Fruit fly (Drosophila melanogaster) whole organism, embryonic: Measurements from ENCODE around the gene CG43248.

Experiments
- CG10543 ChIP-seq: fragments of 200-800 bp; sonication (Bioruptor generic); optimal IDR thresholded peaks from 3 replicates; lab custom pipeline; 2017; ENCODE audit warnings: missing biosample characterization, mild to moderate bottlenecking, missing genetic modification characterization, moderate library complexity
- CG11560 ChIP-seq: fragments of 200-800 bp; sonication (Bioruptor generic); IDR thresholded peaks from 3 replicates; pipeline ENCODE4 v1.3.6; 2022; ENCODE audit warnings: missing biosample characterization, missing genetic modification characterization
- CG14860 ChIP-seq: fragments of 200-800 bp; sonication (Bioruptor generic); IDR thresholded peaks from 3 replicates; pipeline ENCODE4 v1.3.6; 2022; ENCODE audit warnings: missing biosample characterization, missing genetic modification characterization; ENCODE audit not compliant: partially characterized antibody
- CG17361 ChIP-seq: fragments of 200-800 bp; sonication (Bioruptor generic); IDR thresholded peaks from 3 replicates; pipeline ENCODE4 v1.3.6; 2022; ENCODE audit warnings: missing biosample characterization, missing genetic modification characterization
- CG17829 ChIP-seq: fragments of 200-800 bp; optimal IDR thresholded peaks from 2 replicates; lab custom pipeline; 2019; ENCODE audit warnings: missing biosample characterization, mild to moderate bottlenecking, missing genetic modification characterization, moderate library complexity
- CG18599 ChIP-seq: fragments of 200-800 bp; sonication (Bioruptor generic); optimal IDR thresholded peaks from 3 replicates; lab custom pipeline; 2017; ENCODE audit warnings: missing biosample characterization, missing genetic modification characterization, mild to moderate bottlenecking, moderate library complexity, missing genetic modification reagents
- CG2678 ChIP-seq: fragments of 200-800 bp; sonication (Bioruptor generic); optimal IDR thresholded peaks from 3 replicates; lab custom pipeline; 2019; ENCODE audit warnings: missing biosample characterization, mild to moderate bottlenecking, missing genetic modification characterization, moderate library complexity
- CG31224 ChIP-seq: fragments of 200-800 bp; sonication (Bioruptor generic); IDR thresholded peaks from 2 replicates; pipeline ENCODE4 v1.3.6; 2022; ENCODE audit warnings: missing biosample characterization, missing genetic modification characterization
- CG31365 ChIP-seq: fragments of 200-800 bp; sonication (Bioruptor generic); optimal IDR thresholded peaks from 2 replicates; lab custom pipeline; 2018; ENCODE audit warnings: missing biosample characterization, mild to moderate bottlenecking, missing genetic modification characterization
- CG31441 ChIP-seq: fragments of 200-800 bp; sonication (Bioruptor generic); IDR thresholded peaks from 2 replicates; pipeline ENCODE4 v1.3.6; 2022; ENCODE audit warnings: missing biosample characterization, missing genetic modification characterization
- CG34376 ChIP-seq: fragments of 200-800 bp; sonication (Bioruptor generic); optimal IDR thresholded peaks from 2 replicates; lab custom pipeline; 2018; ENCODE audit warnings: missing biosample characterization, mild to moderate bottlenecking, missing genetic modification characterization
- CG43689 ChIP-seq: fragments of 200-800 bp; sonication (Bioruptor generic); IDR thresholded peaks from 2 replicates; pipeline ENCODE4 v1.3.6; 2022; ENCODE audit warnings: missing biosample characterization, missing genetic modification characterization
- CG4617 ChIP-seq: fragments of 200-800 bp; sonication (Bioruptor generic); optimal IDR thresholded peaks from 3 replicates; lab custom pipeline; 2016; ENCODE audit warnings: missing biosample characterization, missing genetic modification characterization, borderline replicate concordance
- CG4854 ChIP-seq: fragments of 200-800 bp; sonication (Bioruptor generic); optimal IDR thresholded peaks from 2 replicates; lab custom pipeline; 2016; ENCODE audit warnings: missing biosample characterization, missing genetic modification characterization, inconsistent platforms
- CG6765 ChIP-seq: fragments of 200-800 bp; sonication (Bioruptor generic); optimal IDR thresholded peaks from 3 replicates; lab custom pipeline; 2017; ENCODE audit warnings: missing biosample characterization, mild to moderate bottlenecking, missing genetic modification characterization
- CG7271 ChIP-seq: fragments of 200-800 bp; sonication (Bioruptor generic); optimal IDR thresholded peaks from 2 replicates; lab custom pipeline; 2018; ENCODE audit warnings: missing biosample characterization, mild to moderate bottlenecking, missing genetic modification characterization, moderate library complexity
- CG7839 ChIP-seq: fragments of 200-800 bp; sonication (Bioruptor generic); optimal IDR thresholded peaks from 3 replicates; lab custom pipeline; 2018; ENCODE audit warnings: missing biosample characterization, mild to moderate bottlenecking, missing genetic modification characterization, moderate library complexity
- CG8359 ChIP-seq: fragments of 200-800 bp; sonication (Bioruptor generic); optimal IDR thresholded peaks from 2 replicates; lab custom pipeline; 2017; ENCODE audit warnings: missing biosample characterization, mild to moderate bottlenecking, missing genetic modification characterization, borderline replicate concordance
- CHES-1-like ChIP-seq: fragments of 200-800 bp; sonication (Bioruptor generic); optimal IDR thresholded peaks from 2 replicates; lab custom pipeline; 2016; ENCODE audit warnings: missing biosample characterization, missing genetic modification characterization
- Doc3 ChIP-seq: fragments of 200-800 bp; sonication (Bioruptor generic); IDR thresholded peaks from 3 replicates; pipeline ENCODE4 v1.3.6; 2022; ENCODE audit warnings: missing biosample characterization, missing genetic modification characterization; ENCODE audit not compliant: partially characterized antibody
- Fer3 ChIP-seq: fragments of 200-800 bp; sonication (Bioruptor generic); optimal IDR thresholded peaks from 2 replicates; lab custom pipeline; 2018; ENCODE audit warnings: missing biosample characterization, mild to moderate bottlenecking, missing genetic modification characterization, moderate library complexity
- Jarid2 ChIP-seq: fragments of 200-800 bp; sonication (Bioruptor generic); optimal IDR thresholded peaks from 3 replicates; lab custom pipeline; 2017; ENCODE audit warnings: mild to moderate bottlenecking, missing biosample characterization, missing genetic modification reagents, missing genetic modification characterization
- Myb ChIP-seq: fragments of 200-800 bp; sonication (Bioruptor generic); optimal IDR thresholded peaks from 2 replicates; lab custom pipeline; 2016; ENCODE audit warnings: missing biosample characterization, missing genetic modification characterization
- Oli ChIP-seq: fragments of 200-800 bp; sonication (Bioruptor generic); optimal IDR thresholded peaks from 2 replicates; lab custom pipeline; 2018; ENCODE audit warnings: missing biosample characterization, mild to moderate bottlenecking, missing genetic modification characterization, moderate library complexity
- Pdp1 ChIP-seq, 2 experiments: fragments of 200-800 bp; sonication (Bioruptor generic); optimal IDR thresholded peaks; 3 replicates each; lab custom pipeline; 2016; ENCODE audit warnings: missing biosample characterization in 2 of 2, missing genetic modification characterization in 2 of 2, mild to moderate bottlenecking in 1 of 2, moderate library complexity in 1 of 2
- Sox102F ChIP-seq: fragments of 200-800 bp; sonication (Bioruptor generic); optimal IDR thresholded peaks from 2 replicates; lab custom pipeline; 2018; ENCODE audit warnings: missing biosample characterization, mild to moderate bottlenecking, missing genetic modification characterization, moderate library complexity
- Tbp ChIP-seq: fragments of >200 bp; optimal IDR thresholded peaks from 2 replicates; lab custom pipeline; 2018; ENCODE audit warnings: missing biosample characterization, missing genetic modification characterization
- YL-1 ChIP-seq: fragments of 200-800 bp; sonication (Bioruptor generic); optimal IDR thresholded peaks from 3 replicates; lab custom pipeline; 2017; ENCODE audit warnings: missing biosample characterization, mild to moderate bottlenecking, missing genetic modification characterization
- ab ChIP-seq: fragments of 200-800 bp; sonication (Bioruptor generic); optimal IDR thresholded peaks from 2 replicates; lab custom pipeline; 2016; ENCODE audit warnings: missing biosample characterization, missing genetic modification characterization
- bsh ChIP-seq, 2 experiments: fragments of 200-800 bp; sonication (Bioruptor generic); optimal IDR thresholded peaks; 2 replicates each; lab custom pipeline; 2017 to 2018; ENCODE audit warnings: mild to moderate bottlenecking in 2 of 2, missing biosample characterization in 2 of 2, missing genetic modification characterization in 2 of 2, moderate library complexity in 1 of 2
- caup ChIP-seq: fragments of 200-800 bp; sonication (Bioruptor generic); optimal IDR thresholded peaks from 3 replicates; lab custom pipeline; 2017; ENCODE audit warnings: missing biosample characterization, mild to moderate bottlenecking, missing genetic modification characterization, moderate library complexity; ENCODE audit not compliant: severe bottlenecking
- ci ChIP-seq: fragments of 200-800 bp; sonication (Bioruptor generic); IDR thresholded peaks from 3 replicates; pipeline ENCODE4 v1.3.6; 2022; ENCODE audit warnings: missing biosample characterization, missing genetic modification characterization
- h ChIP-seq: fragments of >200 bp; optimal IDR thresholded peaks from 2 replicates; lab custom pipeline; 2017
- jigr1 ChIP-seq: fragments of 200-800 bp; sonication (Bioruptor generic); IDR thresholded peaks from 3 replicates; pipeline ENCODE4 v1.3.6; 2022; ENCODE audit warnings: missing biosample characterization, missing genetic modification characterization
- nau ChIP-seq: fragments of 200-800 bp; sonication (Bioruptor generic); optimal IDR thresholded peaks from 3 replicates; lab custom pipeline; 2017; ENCODE audit warnings: missing biosample characterization, mild to moderate bottlenecking, missing genetic modification characterization, missing genetic modification reagents
- prd ChIP-seq, 3 experiments: fragments of >200 bp in 2 of 3; fragments of 200-800 bp in 1 of 3; sonication (Bioruptor generic) in 1 of 3; optimal IDR thresholded peaks in 2 of 3; IDR thresholded peaks in 1 of 3; 2 replicates in 2 of 3; 3 replicates in 1 of 3; pipeline versions ENCODE4 v1.3.6 to Lab custom; 2017 to 2022; ENCODE audit warnings: missing biosample characterization in 1 of 3, missing genetic modification characterization in 1 of 3
- ro ChIP-seq: fragments of 200-800 bp; sonication (Bioruptor generic); IDR thresholded peaks from 2 replicates; pipeline ENCODE4 v1.3.6; 2022; ENCODE audit warnings: missing biosample characterization, missing genetic modification characterization
- row ChIP-seq: fragments of 200-800 bp; sonication (Bioruptor generic); IDR thresholded peaks from 3 replicates; pipeline ENCODE4 v1.3.6; 2022; ENCODE audit warnings: missing biosample characterization, missing genetic modification characterization
- sc ChIP-seq, 3 experiments: fragments of >200 bp in 2 of 3; fragments of 200-800 bp in 1 of 3; sonication (Bioruptor generic) in 1 of 3; optimal IDR thresholded peaks; 2 replicates in 2 of 3; 3 replicates in 1 of 3; lab custom pipeline; 2017; ENCODE audit warnings: mild to moderate bottlenecking in 1 of 3, missing biosample characterization in 1 of 3, missing genetic modification characterization in 1 of 3, missing genetic modification reagents in 1 of 3
- schlank ChIP-seq: fragments of 200-800 bp; sonication (Bioruptor generic); optimal IDR thresholded peaks from 2 replicates; lab custom pipeline; 2018; ENCODE audit warnings: missing biosample characterization, mild to moderate bottlenecking, missing genetic modification characterization
- scrt ChIP-seq: fragments of 200-800 bp; sonication (Bioruptor generic); optimal IDR thresholded peaks from 2 replicates; lab custom pipeline; 2018; ENCODE audit warnings: missing biosample characterization, mild to moderate bottlenecking, missing genetic modification characterization, moderate library complexity
- seq ChIP-seq: fragments of 200-800 bp; sonication (Bioruptor generic); IDR thresholded peaks from 2 replicates; pipeline ENCODE4 v1.3.6; 2022; ENCODE audit warnings: missing biosample characterization, missing genetic modification characterization
- sima ChIP-seq: fragments of 200-800 bp; sonication (Bioruptor generic); optimal IDR thresholded peaks from 2 replicates; lab custom pipeline; 2016; ENCODE audit warnings: missing biosample characterization, missing genetic modification characterization
- so ChIP-seq: fragments of 200-800 bp; sonication (Bioruptor generic); IDR thresholded peaks from 3 replicates; pipeline ENCODE4 v1.3.6; 2022; ENCODE audit warnings: missing biosample characterization, missing genetic modification characterization
- sob ChIP-seq: fragments of 200-800 bp; sonication (Bioruptor generic); IDR thresholded peaks from 2 replicates; pipeline ENCODE4 v1.3.6; 2022; ENCODE audit warnings: missing biosample characterization, missing genetic modification characterization
- stc ChIP-seq: fragments of 200-800 bp; sonication (Bioruptor generic); IDR thresholded peaks from 2 replicates; pipeline ENCODE4 v1.3.6; 2022; ENCODE audit warnings: missing biosample characterization, missing genetic modification characterization
- tna ChIP-seq: fragments of 200-800 bp; sonication (Bioruptor generic); IDR thresholded peaks from 2 replicates; pipeline ENCODE4 v1.3.6; 2022; ENCODE audit warnings: missing biosample characterization, missing genetic modification characterization; ENCODE audit not compliant: partially characterized antibody
- tx ChIP-seq: fragments of 200-800 bp; sonication (Bioruptor generic); optimal IDR thresholded peaks from 2 replicates; lab custom pipeline; 2016; ENCODE audit warnings: missing biosample characterization, missing genetic modification characterization

The CG43248 gene

dm6 chr3L:15566484-15566955 is 35.2 kb upstream of the CG43248 start (continued):
- TF ChIP-seq CG7839 (tag; lab: Kevin White, UChicago), result no peak
- TF ChIP-seq CHES-1-like (GFP tag; lab: Kevin White, UChicago), result peak; percentile 87
- TF ChIP-seq CG10543 (GFP tag; lab: Kevin White, UChicago), result peak; percentile 98
- no peak for TF ChIP-seq Sox102F
- peak; percentile 19 for TF ChIP-seq YL-1
- TF ChIP-seq row, result no peak
- no peak for TF ChIP-seq jigr1 (GFP tag; lab: Robert Waterston, UW)
- no peak for TF ChIP-seq CG14860 (GFP tag; lab: Robert Waterston, UW)
- TF ChIP-seq CG18599 (GFP tag; lab: Kevin White, UChicago), result peak; percentile 75
- TF ChIP-seq CG4854 (GFP tag; lab: Kevin White, UChicago), result peak; percentile 63
- TF ChIP-seq CG11560 (tag; lab: Robert Waterston, UW), result no peak
- peak; percentile 21 for TF ChIP-seq CG17829 (tag; lab: Kevin White, UChicago)
- TF ChIP-seq ab, result peak; percentile 8
- TF ChIP-seq CG31224 (GFP tag; lab: Robert Waterston, UW), result no peak
- TF ChIP-seq CG2678 (tag; lab: Kevin White, UChicago), result no peak
- TF ChIP-seq Fer3 (tag; lab: Kevin White, UChicago), result peak; percentile 73
- TF ChIP-seq Doc3 (GFP tag; lab: Robert Waterston, UW), result no peak
- TF ChIP-seq sima (GFP tag; lab: Kevin White, UChicago), result no peak
- TF ChIP-seq tx (GFP tag; lab: Kevin White, UChicago), result no peak
- peak; percentile 91 for TF ChIP-seq caup (GFP tag; lab: Kevin White, UChicago)
- peak in 1 of 2 experiments; percentile 8 for TF ChIP-seq Pdp1 (GFP tag; optimal IDR thresholded peaks at IDR 0.05; lab: Kevin White, UChicago)
- TF ChIP-seq CG34376 (GFP tag; lab: Kevin White, UChicago), result peak; percentile 86
- 0 out of 2 replicates have a peak, but pooled peaks have one; percentile 17 for TF ChIP-seq stc
- no peak for TF ChIP-seq CG31441 (GFP tag; lab: Robert Waterston, UW)
- no peak for TF ChIP-seq Tbp (GFP tag; lab: Kevin White, UChicago)
- TF ChIP-seq CG17361 (GFP tag; lab: Robert Waterston, UW), result no peak; the same call in 2 of the 3 replicates
- peak; percentile 49 for TF ChIP-seq CG7271 (tag; lab: Kevin White, UChicago)
- peak; percentile 51 for TF ChIP-seq Oli (tag; lab: Kevin White, UChicago)
- peak; percentile 57 for TF ChIP-seq scrt (GFP tag; lab: Kevin White, UChicago)
- no peak for TF ChIP-seq CG4617 (GFP tag; lab: Kevin White, UChicago)
- TF ChIP-seq ci (GFP tag; lab: Robert Waterston, UW), result peak; percentile 89
- no peak for TF ChIP-seq prd (optimal IDR thresholded peaks at IDR 0.05; lab: Kevin White, UChicago)
- TF ChIP-seq prd (GFP tag; IDR thresholded peaks at IDR 0.05; lab: Robert Waterston, UW), result peak; percentile 19; the same call in 1 of the 3 replicates
- TF ChIP-seq tna (GFP tag; lab: Robert Waterston, UW), result no peak
- TF ChIP-seq schlank, result peak; percentile 82
- TF ChIP-seq CG31365 (tag; lab: Kevin White, UChicago), result peak; percentile 65
- TF ChIP-seq ro (GFP tag; lab: Robert Waterston, UW), result no peak
- no peak for TF ChIP-seq sc (optimal IDR thresholded peaks at IDR 0.05; lab: Kevin White, UChicago)
- TF ChIP-seq sc (GFP tag; optimal IDR thresholded peaks at IDR 0.05; lab: Kevin White, UChicago), result no peak
- TF ChIP-seq CG6765 (GFP tag; lab: Kevin White, UChicago), result peak; percentile 87
- peak; percentile 64; the same call in 1 of the 2 replicates for TF ChIP-seq sob (GFP tag; lab: Robert Waterston, UW)
- peak; percentile 42 for TF ChIP-seq CG8359 (GFP tag; lab: Kevin White, UChicago)
- TF ChIP-seq seq (GFP tag; lab: Robert Waterston, UW), result peak; percentile 70; the same call in 1 of the 2 replicates
- no peak for TF ChIP-seq Jarid2 (GFP tag; lab: Kevin White, UChicago)
- TF ChIP-seq so, result peak; percentile 85; the same call in 2 of the 3 replicates
- TF ChIP-seq h (lab: Kevin White, UChicago), result no peak
- TF ChIP-seq CG43689 (GFP tag; lab: Robert Waterston, UW), result no peak; the same call in 1 of the 2 replicates
- TF ChIP-seq Myb (GFP tag; lab: Kevin White, UChicago), result no peak
- peak in 1 of 2 experiments; percentile 56 for TF ChIP-seq bsh (GFP tag; optimal IDR thresholded peaks at IDR 0.05; lab: Kevin White, UChicago)
- TF ChIP-seq nau (GFP tag; lab: Kevin White, UChicago), result no peak
